8 worm cellular contexts compared by ENCODE assay signal in the genomic region with DNA sequence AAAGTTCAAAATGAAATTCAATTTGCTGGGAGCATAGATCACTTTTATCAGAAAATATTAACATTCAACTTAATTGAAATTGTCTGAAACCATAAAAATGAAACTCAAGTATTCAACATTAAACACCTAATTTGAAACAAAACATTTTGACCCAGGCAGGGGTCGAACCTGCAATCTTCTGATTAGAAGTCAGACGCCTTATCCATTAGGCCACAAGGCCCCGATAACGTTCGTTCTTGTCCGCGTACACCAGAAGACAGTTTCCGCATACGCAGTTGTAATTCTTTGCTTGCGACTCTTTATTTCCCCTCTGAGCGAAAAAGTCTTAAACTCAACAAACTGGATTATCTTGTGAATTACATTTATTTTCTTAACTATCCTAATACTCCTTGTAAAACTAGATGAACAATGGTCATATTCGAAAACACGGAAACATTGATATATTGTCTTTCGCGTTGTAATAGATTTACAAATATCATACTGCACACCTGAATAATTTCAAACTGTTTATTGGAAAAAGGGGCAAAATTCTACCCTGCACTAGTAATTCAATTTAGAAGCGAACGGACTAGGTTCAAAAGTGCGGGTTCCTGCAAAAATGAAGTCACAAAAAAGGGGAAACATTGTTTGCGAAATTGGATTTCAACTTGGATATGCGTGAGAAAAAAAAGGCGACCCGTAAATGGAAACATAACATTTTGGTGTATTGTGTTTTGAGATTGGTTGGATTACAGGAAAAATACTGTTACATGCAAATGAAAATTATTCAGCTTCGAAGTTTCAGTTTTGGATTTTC.
A peak's percentile ranks its signal among the peaks of the same experiment; 100 is the strongest.
TF ChIP-seq lines count a peak whose summit lies in the region.

No protein-coding gene starts in this region.

TF ChIP-seq in whole organism, L1 larva, 84 proteins besides CTCF, POLR2A, EP300 and RAD21 (continues in another document):
- TF ChIP-seq fkh-8 (tag; optimal IDR thresholded peaks at IDR 0.05; lab: Kevin White, UChicago) (no peak), lin-35 (GFP tag; optimal IDR thresholded peaks at IDR 0.05; lab: Kevin White, UChicago) (peak in 1 of 2 experiments; percentile 50), nhr-71 (tag; optimal IDR thresholded peaks at IDR 0.05; lab: Kevin White, UChicago) (peak; percentile 22), mef-2 (tag; optimal IDR thresholded peaks at IDR 0.05; lab: Kevin White, UChicago) (no peak), blmp-1 (tag; optimal IDR thresholded peaks at IDR 0.05; lab: Kevin White, UChicago) (no peak), elt-3 (tag; optimal IDR thresholded peaks at IDR 0.05; lab: Kevin White, UChicago) (peak in 1 of 6 experiments; percentile 19), nhr-19 (GFP tag; conservative IDR thresholded peaks at IDR 0.05; lab: Robert Waterston, UW) (peak; percentile 14; the same call in 1 of the 2 replicates), F16B12.6 (tag; optimal IDR thresholded peaks at IDR 0.05; lab: Kevin White, UChicago) (no peak), snu-23 (GFP tag; optimal IDR thresholded peaks at IDR 0.05; lab: Kevin White, UChicago) (peak; percentile 18)

TF ChIP-seq in whole organism, L2 larva, 48 proteins besides CTCF, POLR2A, EP300 and RAD21:
- TF ChIP-seq nhr-129 (tag; optimal IDR thresholded peaks at IDR 0.05; lab: Kevin White, UChicago): peak; percentile 4
- peak; percentile 13 for TF ChIP-seq crh-2 (tag; optimal IDR thresholded peaks at IDR 0.05; lab: Kevin White, UChicago)
- peak; percentile 39 for TF ChIP-seq fos-1 (tag; optimal IDR thresholded peaks at IDR 0.05; lab: Kevin White, UChicago)
- TF ChIP-seq sma-9 (GFP tag; optimal IDR thresholded peaks at IDR 0.05; lab: Kevin White, UChicago): peak; percentile 6
- no peak for TF ChIP-seq sma-9 (tag; optimal IDR thresholded peaks at IDR 0.05; lab: Kevin White, UChicago)
- TF ChIP-seq Y55F3AM.14 (GFP tag; optimal IDR thresholded peaks at IDR 0.05; lab: Kevin White, UChicago): no peak

TF ChIP-seq in whole organism, L3 larva, 47 proteins besides CTCF, POLR2A, EP300 and RAD21 (continues in another document):
- TF ChIP-seq fkh-2 (tag; optimal IDR thresholded peaks at IDR 0.05; lab: Kevin White, UChicago) (no peak), hmg-11 (tag; optimal IDR thresholded peaks at IDR 0.05; lab: Kevin White, UChicago) (no peak), fos-1 (tag; optimal IDR thresholded peaks at IDR 0.05; lab: Kevin White, UChicago) (no peak), nhr-43 (tag; optimal IDR thresholded peaks at IDR 0.05; lab: Kevin White, UChicago; ENCODE audit: poor library complexity, severe bottlenecking) (peak; percentile 63), skn-1 (tag; optimal IDR thresholded peaks at IDR 0.05; lab: Kevin White, UChicago) (no peak), nfya-1 (tag; optimal IDR thresholded peaks at IDR 0.05; lab: Kevin White, UChicago; ENCODE audit: insufficient read depth) (peak; percentile 6), fkh-10 (GFP tag; optimal IDR thresholded peaks at IDR 0.05; lab: Kevin White, UChicago) (no peak), snpc-4 (tag; optimal IDR thresholded peaks at IDR 0.05; lab: Kevin White, UChicago) (no peak), ama-1 (optimal IDR thresholded peaks at IDR 0.05; lab: Kevin White, UChicago) (no peak), nhr-28 (tag; optimal IDR thresholded peaks at IDR 0.05; lab: Kevin White, UChicago) (no peak), nhr-12 (tag; optimal IDR thresholded peaks at IDR 0.05; lab: Kevin White, UChicago) (no peak)

TF ChIP-seq in whole organism, L4 larva, 104 proteins besides CTCF, POLR2A, EP300 and RAD21 (continues in another document):
- TF ChIP-seq nhr-237 (tag; optimal IDR thresholded peaks at IDR 0.05; lab: Kevin White, UChicago): no peak
- TF ChIP-seq daf-19 (GFP tag; conservative IDR thresholded peaks at IDR 0.05; lab: Robert Waterston, UW): peak; percentile 57; the same call in 1 of the 2 replicates
- peak in 1 of 2 experiments; percentile 33 for TF ChIP-seq lsy-2 (tag; optimal IDR thresholded peaks at IDR 0.05; lab: Kevin White, UChicago)
- no peak for TF ChIP-seq zip-11 (GFP tag; IDR thresholded peaks at IDR 0.05; lab: Robert Waterston, UW)
- no peak for TF ChIP-seq ztf-7 (tag; optimal IDR thresholded peaks at IDR 0.05; lab: Kevin White, UChicago)
- TF ChIP-seq pha-4 (GFP tag; IDR thresholded peaks at IDR 0.05; lab: Robert Waterston, UW): no peak; the same call in 1 of the 2 replicates
- TF ChIP-seq pha-4 (tag; optimal IDR thresholded peaks at IDR 0.05; lab: Kevin White, UChicago): no peak
- peak; percentile 48 for TF ChIP-seq mep-1 (tag; optimal IDR thresholded peaks at IDR 0.05; lab: Kevin White, UChicago)
- TF ChIP-seq daf-8 (GFP tag; IDR thresholded peaks at IDR 0.05; lab: Robert Waterston, UW): no peak
- peak in 1 of 2 experiments; percentile 71 for TF ChIP-seq daf-16 (GFP tag; optimal IDR thresholded peaks at IDR 0.05; lab: Kevin White, UChicago)
- no peak for TF ChIP-seq daf-16 (tag; optimal IDR thresholded peaks at IDR 0.05; lab: Kevin White, UChicago)

TF ChIP-seq in whole organism, early embryonic, 17 proteins besides CTCF, POLR2A, EP300 and RAD21:
- TF ChIP-seq flt-1 (GFP tag; IDR thresholded peaks at IDR 0.05; lab: Robert Waterston, UW) (0 out of 2 replicates have a peak, but pooled peaks have one; percentile 49), hmg-4 (GFP tag; optimal IDR thresholded peaks at IDR 0.05; lab: Kevin White, UChicago) (no peak), ama-1 (optimal IDR thresholded peaks at IDR 0.05; lab: Kevin White, UChicago) (no peak), pes-1 (GFP tag; IDR thresholded peaks at IDR 0.05; lab: Robert Waterston, UW) (peak; percentile 69), aly-1 (tag; optimal IDR thresholded peaks at IDR 0.05; lab: Kevin White, UChicago) (no peak), hmbx-1 (tag; optimal IDR thresholded peaks at IDR 0.05; lab: Kevin White, UChicago) (no peak), sea-1 (GFP tag; conservative IDR thresholded peaks at IDR 0.05; lab: Robert Waterston, UW) (no peak)
TF ChIP-seq in whole organism, early embryonic: peak in this region for 2.

TF ChIP-seq in whole organism, late embryonic, 69 proteins besides CTCF, POLR2A, EP300 and RAD21:
- peak; percentile 34 for TF ChIP-seq elt-2 (tag; optimal IDR thresholded peaks at IDR 0.05; lab: Kevin White, UChicago)
- TF ChIP-seq sdc-2 (tag; optimal IDR thresholded peaks at IDR 0.05; lab: Kevin White, UChicago): no peak
TF ChIP-seq in whole organism, late embryonic: peak in this region for 1.

TF ChIP-seq in whole organism, mixed stage, embryonic, 35 proteins besides CTCF, POLR2A, EP300 and RAD21:
- TF ChIP-seq lin-32 (GFP tag; optimal IDR thresholded peaks at IDR 0.05; lab: Kevin White, UChicago) (no peak), nhr-12 (tag; optimal IDR thresholded peaks at IDR 0.05; lab: Kevin White, UChicago) (no peak), ceh-83 (GFP tag; optimal IDR thresholded peaks at IDR 0.05; lab: Kevin White, UChicago) (no peak), ces-1 (GFP tag; optimal IDR thresholded peaks at IDR 0.05; lab: Kevin White, UChicago) (peak; percentile 5), M03D4.4 (tag; optimal IDR thresholded peaks at IDR 0.05; lab: Kevin White, UChicago) (peak; percentile 16), cnd-1 (tag; optimal IDR thresholded peaks at IDR 0.05; lab: Kevin White, UChicago) (no peak), ceh-39 (tag; optimal IDR thresholded peaks at IDR 0.05; lab: Kevin White, UChicago) (no peak), elt-1 (tag; optimal IDR thresholded peaks at IDR 0.05; lab: Kevin White, UChicago; ENCODE audit: borderline replicate concordance, insufficient read depth) (no peak), nhr-2 (tag; optimal IDR thresholded peaks at IDR 0.05; lab: Kevin White, UChicago) (no peak), nhr-28 (tag; optimal IDR thresholded peaks at IDR 0.05; lab: Kevin White, UChicago) (no peak), sptf-1 (tag; optimal IDR thresholded peaks at IDR 0.05; lab: Kevin White, UChicago) (peak; percentile 18), tbx-8 (GFP tag; optimal IDR thresholded peaks at IDR 0.05; lab: Kevin White, UChicago) (no peak), mab-5 (tag; optimal IDR thresholded peaks at IDR 0.05; lab: Kevin White, UChicago) (no peak), unc-120 (tag; optimal IDR thresholded peaks at IDR 0.05; lab: Kevin White, UChicago; ENCODE audit: poor library complexity, severe bottlenecking) (no peak)

TF ChIP-seq in whole organism, young adult, 124 proteins besides CTCF, POLR2A, EP300 and RAD21 (continues in another document):
- TF ChIP-seq C06A6.2 (GFP tag; conservative IDR thresholded peaks at IDR 0.05; lab: Robert Waterston, UW) (no peak), rec-8 (tag; optimal IDR thresholded peaks at IDR 0.05; lab: Kevin White, UChicago) (peak in 1 of 2 experiments; percentile 60), ceh-79 (tag; optimal IDR thresholded peaks at IDR 0.05; lab: Kevin White, UChicago) (no peak), sdz-38 (tag; optimal IDR thresholded peaks at IDR 0.05; lab: Kevin White, UChicago) (no peak), let-526 (GFP tag; IDR thresholded peaks at IDR 0.05; lab: Robert Waterston, UW) (no peak), lin-40 (tag; optimal IDR thresholded peaks at IDR 0.05; lab: Kevin White, UChicago) (no peak), F22D6.2 (tag; optimal IDR thresholded peaks at IDR 0.05; lab: Kevin White, UChicago) (no peak), hlh-12 (tag; optimal IDR thresholded peaks at IDR 0.05; lab: Kevin White, UChicago) (no peak), dpff-1 (tag; optimal IDR thresholded peaks at IDR 0.05; lab: Kevin White, UChicago) (no peak), madf-10 (tag; optimal IDR thresholded peaks at IDR 0.05; lab: Kevin White, UChicago) (peak; percentile 41), ztf-3 (GFP tag; optimal IDR thresholded peaks at IDR 0.05; lab: Kevin White, UChicago) (no peak), lir-1 (GFP tag; conservative IDR thresholded peaks at IDR 0.05; lab: Robert Waterston, UW) (no peak), Y79H2A.3 (GFP tag; conservative IDR thresholded peaks at IDR 0.05; lab: Robert Waterston, UW) (no peak), gei-17 (GFP tag; optimal IDR thresholded peaks at IDR 0.05; lab: Kevin White, UChicago) (no peak), nhr-27 (tag; optimal IDR thresholded peaks at IDR 0.05; lab: Kevin White, UChicago) (no peak), bed-1 (GFP tag; IDR thresholded peaks at IDR 0.05; lab: Robert Waterston, UW) (no peak), ets-4 (GFP tag; optimal IDR thresholded peaks at IDR 0.05; lab: Kevin White, UChicago) (no peak), Y53F4B.3 (GFP tag; IDR thresholded peaks at IDR 0.05; lab: Robert Waterston, UW) (no peak), nhr-120 (GFP tag; IDR thresholded peaks at IDR 0.05; lab: Robert Waterston, UW) (no peak), bed-2 (GFP tag; IDR thresholded peaks at IDR 0.05; lab: Robert Waterston, UW) (no peak), cebp-1 (GFP tag; IDR thresholded peaks at IDR 0.05; lab: Robert Waterston, UW) (no peak), cebp-1 (tag; optimal IDR thresholded peaks at IDR 0.05; lab: Kevin White, UChicago) (no peak), nhr-179 (tag; optimal IDR thresholded peaks at IDR 0.05; lab: Kevin White, UChicago) (no peak), nhr-90 (tag; optimal IDR thresholded peaks at IDR 0.05; lab: Kevin White, UChicago) (peak; percentile 61), mxl-1 (tag; optimal IDR thresholded peaks at IDR 0.05; lab: Kevin White, UChicago) (no peak), B0336.3 (GFP tag; IDR thresholded peaks at IDR 0.05; lab: Robert Waterston, UW) (no peak), F49E8.2 (tag; optimal IDR thresholded peaks at IDR 0.05; lab: Kevin White, UChicago; ENCODE audit: insufficient read depth) (peak; percentile 26)
